Worm (Caenorhabditis elegans) whole organism, L2 larva: ENCODE results near the gene tcer-1.

Experiments
- C34F6.9 ChIP-seq: fragments of 150-350 bp; optimal IDR thresholded peaks from 2 replicates; lab custom pipeline; 2014; ENCODE audit warnings: missing biosample characterization, missing genetic modification characterization
- F13H6.1 ChIP-seq: sonication (generic microtip); optimal IDR thresholded peaks from 2 replicates; lab custom pipeline; 2016; ENCODE audit warnings: missing genetic modification characterization, missing compliant biosample characterization
- R02D3.7 ChIP-seq: fragments of 150-350 bp; optimal IDR thresholded peaks from 2 replicates; lab custom pipeline; 2014; ENCODE audit warnings: missing biosample characterization, missing genetic modification characterization
- Y55F3AM.14 ChIP-seq: fragments of 200-800 bp; sonication (Bioruptor generic); optimal IDR thresholded peaks from 2 replicates; lab custom pipeline; 2018; ENCODE audit warnings: mild to moderate bottlenecking, missing genetic modification characterization, missing compliant biosample characterization
- ZK546.5 ChIP-seq: sonication (generic microtip); optimal IDR thresholded peaks from 2 replicates; lab custom pipeline; 2017; ENCODE audit warnings: missing biosample characterization, missing genetic modification characterization
- alr-1 ChIP-seq: fragments of 150-350 bp; optimal IDR thresholded peaks from 2 replicates; lab custom pipeline; 2014; ENCODE audit warnings: missing biosample characterization, missing genetic modification characterization
- aly-2 ChIP-seq: fragments of 150-350 bp; optimal IDR thresholded peaks from 2 replicates; lab custom pipeline; 2014; ENCODE audit warnings: missing biosample characterization, missing genetic modification characterization
- ama-1 ChIP-seq: fragments of 150-350 bp; optimal IDR thresholded peaks from 2 replicates; lab custom pipeline; 2018; ENCODE audit warnings: inconsistent platforms
- blmp-1 ChIP-seq: sonication (generic microtip); optimal IDR thresholded peaks from 2 replicates; lab custom pipeline; 2017; ENCODE audit warnings: missing genetic modification characterization, mild to moderate bottlenecking, missing compliant biosample characterization, antibody characterized with exemption, moderate library complexity; ENCODE audit not compliant: insufficient read depth
- ceh-16 ChIP-seq: fragments of 150-350 bp; optimal IDR thresholded peaks from 2 replicates; lab custom pipeline; 2014; ENCODE audit warnings: missing biosample characterization, missing genetic modification characterization
- ceh-82 ChIP-seq: fragments of 150-350 bp; optimal IDR thresholded peaks from 2 replicates; lab custom pipeline; 2014; ENCODE audit warnings: missing biosample characterization, missing genetic modification characterization
- crh-2 ChIP-seq: sonication (generic microtip); optimal IDR thresholded peaks from 2 replicates; lab custom pipeline; 2017; ENCODE audit warnings: missing biosample characterization, missing genetic modification characterization
- dmd-4 ChIP-seq: sonication (generic microtip); optimal IDR thresholded peaks from 2 replicates; lab custom pipeline; 2017; ENCODE audit warnings: missing biosample characterization, missing genetic modification characterization
- egl-27 ChIP-seq: sonication (generic microtip); optimal IDR thresholded peaks from 3 replicates; lab custom pipeline; 2017; ENCODE audit warnings: missing biosample characterization, missing genetic modification reagents, missing genetic modification characterization
- elt-1 ChIP-seq: fragments of 150-350 bp; optimal IDR thresholded peaks from 2 replicates; lab custom pipeline; 2014; ENCODE audit warnings: missing biosample characterization, missing genetic modification characterization
- elt-3 ChIP-seq: sonication (generic microtip); optimal IDR thresholded peaks from 2 replicates; lab custom pipeline; 2017; ENCODE audit warnings: missing biosample characterization, missing genetic modification characterization
- fos-1 ChIP-seq: fragments of 150-350 bp; optimal IDR thresholded peaks from 2 replicates; lab custom pipeline; 2014; ENCODE audit warnings: missing biosample characterization, missing genetic modification characterization
- gmeb-1 ChIP-seq: fragments of 150-350 bp; optimal IDR thresholded peaks from 2 replicates; lab custom pipeline; 2014; ENCODE audit warnings: missing biosample characterization, missing genetic modification characterization
- lin-11 ChIP-seq: fragments of 150-350 bp; sonication (generic microtip); optimal IDR thresholded peaks from 2 replicates; lab custom pipeline; 2014; ENCODE audit warnings: missing biosample characterization, missing genetic modification characterization, inconsistent platforms, mixed read lengths
- lin-13 ChIP-seq: fragments of 150-350 bp; optimal IDR thresholded peaks from 2 replicates; lab custom pipeline; 2014; ENCODE audit warnings: missing biosample characterization, missing genetic modification reagents, missing genetic modification characterization
- lin-39 ChIP-seq: fragments of 150-350 bp; optimal IDR thresholded peaks from 2 replicates; lab custom pipeline; 2014; ENCODE audit warnings: missing biosample characterization, missing genetic modification reagents, missing genetic modification characterization
- lsy-2 ChIP-seq, 2 experiments: fragments of 150-350 bp in 1 of 2; sonication (generic microtip) in 1 of 2; optimal IDR thresholded peaks; 2 replicates each; lab custom pipeline; 2014 to 2017; ENCODE audit warnings: missing biosample characterization in 2 of 2, missing genetic modification characterization in 2 of 2
- mab-5 ChIP-seq: fragments of 150-350 bp; optimal IDR thresholded peaks from 2 replicates; lab custom pipeline; 2014; ENCODE audit warnings: missing biosample characterization, missing genetic modification characterization
- mbf-1 ChIP-seq: sonication (generic microtip); optimal IDR thresholded peaks from 2 replicates; lab custom pipeline; 2017; ENCODE audit warnings: missing biosample characterization, missing genetic modification characterization
- mdl-1 ChIP-seq, 2 experiments: fragments of 150-350 bp in 1 of 2; sonication (generic microtip) in 1 of 2; optimal IDR thresholded peaks; 2 replicates each; lab custom pipeline; 2017; ENCODE audit warnings: missing biosample characterization in 2 of 2, missing genetic modification characterization in 2 of 2
- nhr-10 ChIP-seq: sonication (generic microtip); optimal IDR thresholded peaks from 2 replicates; lab custom pipeline; 2017; ENCODE audit warnings: missing biosample characterization, missing genetic modification characterization
- nhr-11 ChIP-seq: fragments of 150-350 bp; optimal IDR thresholded peaks from 2 replicates; lab custom pipeline; 2014; ENCODE audit warnings: missing biosample characterization, missing genetic modification characterization
- nhr-12 ChIP-seq: fragments of 150-350 bp; optimal IDR thresholded peaks from 2 replicates; lab custom pipeline; 2014; ENCODE audit warnings: missing biosample characterization, missing genetic modification characterization
- nhr-129 ChIP-seq: fragments of 150-350 bp; optimal IDR thresholded peaks from 2 replicates; lab custom pipeline; 2014; ENCODE audit warnings: missing biosample characterization, missing genetic modification characterization
- nhr-21 ChIP-seq: fragments of 150-350 bp; optimal IDR thresholded peaks from 2 replicates; lab custom pipeline; 2014; ENCODE audit warnings: missing biosample characterization, missing genetic modification characterization
- nhr-23 ChIP-seq: fragments of 150-350 bp; optimal IDR thresholded peaks from 2 replicates; lab custom pipeline; 2014; ENCODE audit warnings: missing biosample characterization, missing genetic modification reagents, missing genetic modification characterization
- nhr-237 ChIP-seq: fragments of 150-350 bp; optimal IDR thresholded peaks from 2 replicates; lab custom pipeline; 2014; ENCODE audit warnings: missing biosample characterization, missing genetic modification characterization
- nhr-25 ChIP-seq: fragments of 150-350 bp; sonication (generic microtip); optimal IDR thresholded peaks from 3 replicates; lab custom pipeline; 2014; ENCODE audit warnings: missing biosample characterization, missing genetic modification characterization
- nhr-6 ChIP-seq: fragments of 150-350 bp; optimal IDR thresholded peaks from 2 replicates; lab custom pipeline; 2014; ENCODE audit warnings: missing biosample characterization, missing genetic modification characterization
- nhr-77 ChIP-seq: fragments of 150-350 bp; optimal IDR thresholded peaks from 2 replicates; lab custom pipeline; 2014; ENCODE audit warnings: missing biosample characterization, missing genetic modification characterization
- peb-1 ChIP-seq: fragments of 150-350 bp; optimal IDR thresholded peaks from 2 replicates; lab custom pipeline; 2014; ENCODE audit warnings: missing biosample characterization, missing genetic modification characterization
- sem-4 ChIP-seq: fragments of 150-350 bp; optimal IDR thresholded peaks from 2 replicates; lab custom pipeline; 2014; ENCODE audit warnings: missing biosample characterization, missing genetic modification reagents, missing genetic modification characterization
- skn-1 ChIP-seq: sonication (generic microtip); optimal IDR thresholded peaks from 2 replicates; lab custom pipeline; 2017; ENCODE audit warnings: missing biosample characterization, missing genetic modification characterization
- sma-3 ChIP-seq: sonication (generic microtip); optimal IDR thresholded peaks from 2 replicates; lab custom pipeline; 2016; ENCODE audit warnings: missing genetic modification reagents, missing genetic modification characterization, missing compliant biosample characterization
- sma-9 ChIP-seq, 2 experiments: fragments of 150-350 bp in 1 of 2; sonication (generic microtip) in 1 of 2; optimal IDR thresholded peaks; 2 replicates each; lab custom pipeline; 2014 to 2016; ENCODE audit warnings: missing genetic modification characterization in 2 of 2, mild to moderate bottlenecking in 1 of 2, missing biosample characterization in 1 of 2, missing compliant biosample characterization in 1 of 2, missing genetic modification reagents in 1 of 2, moderate library complexity in 1 of 2
- snpc-4 ChIP-seq: fragments of 150-350 bp; optimal IDR thresholded peaks from 2 replicates; lab custom pipeline; 2014; ENCODE audit warnings: missing biosample characterization, missing genetic modification characterization
- unc-39 ChIP-seq: fragments of 150-350 bp; optimal IDR thresholded peaks from 2 replicates; lab custom pipeline; 2014; ENCODE audit warnings: missing biosample characterization, missing genetic modification characterization
- unc-55 ChIP-seq: fragments of 150-350 bp; sonication (generic microtip); optimal IDR thresholded peaks from 3 replicates; lab custom pipeline; 2014; ENCODE audit warnings: missing biosample characterization, missing genetic modification reagents, missing genetic modification characterization
- unc-62 ChIP-seq: fragments of 150-350 bp; optimal IDR thresholded peaks from 2 replicates; lab custom pipeline; 2014; ENCODE audit warnings: missing biosample characterization, missing genetic modification reagents, missing genetic modification characterization
- zag-1 ChIP-seq: fragments of 150-350 bp; optimal IDR thresholded peaks from 2 replicates; lab custom pipeline; 2014; ENCODE audit warnings: missing biosample characterization, missing genetic modification characterization
- ztf-1 ChIP-seq: fragments of 200-800 bp; sonication (Bioruptor generic); conservative IDR thresholded peaks from 2 replicates; pipeline ENCODE4 v1.3.6; 2022; ENCODE audit warnings: missing genetic modification characterization, missing compliant biosample characterization
- ztf-11 ChIP-seq: sonication (generic microtip); optimal IDR thresholded peaks from 2 replicates; lab custom pipeline; 2017; ENCODE audit warnings: missing biosample characterization, missing genetic modification characterization
- ztf-4 ChIP-seq: fragments of 150-350 bp; optimal IDR thresholded peaks from 2 replicates; lab custom pipeline; 2014; ENCODE audit warnings: missing biosample characterization, missing genetic modification characterization

Gene tcer-1

ce11 chrII:7060202-7060601 is 10.3 kb upstream of the tcer-1 start (continued):
- TF ChIP-seq alr-1 (tag; lab: Kevin White, UChicago) (no peak), skn-1 (tag; lab: Kevin White, UChicago) (peak; percentile 92), unc-62 (GFP tag; lab: Kevin White, UChicago) (no peak), mdl-1 (tag; optimal IDR thresholded peaks at IDR 0.05; lab: Kevin White, UChicago) (no peak)

- TF ChIP-seq ceh-16: no peak
- TF ChIP-seq F13H6.1 (tag; lab: Kevin White, UChicago): peak; percentile 72
- peak in 1 of 2 experiments; percentile 48 for TF ChIP-seq mdl-1 (tag; optimal IDR thresholded peaks at IDR 0.05; lab: Kevin White, UChicago)
- TF ChIP-seq lin-11 (tag; lab: Kevin White, UChicago): no peak
- peak; percentile 73 for TF ChIP-seq nhr-6 (tag; lab: Kevin White, UChicago)
- no peak for TF ChIP-seq ZK546.5
- peak; percentile 11 for TF ChIP-seq lin-13 (GFP tag; lab: Kevin White, UChicago)
- no peak for TF ChIP-seq unc-62 (GFP tag; lab: Kevin White, UChicago)
- TF ChIP-seq nhr-23 (tag; lab: Kevin White, UChicago): no peak
- peak; percentile 36 for TF ChIP-seq ztf-4 (tag; lab: Kevin White, UChicago)
- no peak for TF ChIP-seq ztf-11 (tag; lab: Kevin White, UChicago)
- TF ChIP-seq sem-4 (tag; lab: Kevin White, UChicago): no peak
- peak; percentile 85 for TF ChIP-seq crh-2 (tag; lab: Kevin White, UChicago)
- TF ChIP-seq nhr-21: peak; percentile 62
- TF ChIP-seq nhr-12 (tag; lab: Kevin White, UChicago): no peak
- TF ChIP-seq lin-39: no peak
- no peak for TF ChIP-seq aly-2
- no peak for TF ChIP-seq elt-3 (tag; lab: Kevin White, UChicago)
- TF ChIP-seq zag-1 (tag; lab: Kevin White, UChicago): no peak
- TF ChIP-seq unc-55 (GFP tag; lab: Kevin White, UChicago): no peak
- no peak for TF ChIP-seq nhr-237 (tag; lab: Kevin White, UChicago)
- TF ChIP-seq nhr-11 (tag; lab: Kevin White, UChicago): no peak
- TF ChIP-seq unc-39 (tag; lab: Kevin White, UChicago): no peak
- no peak for TF ChIP-seq R02D3.7 (tag; lab: Kevin White, UChicago)
- TF ChIP-seq sma-3 (GFP tag; lab: Kevin White, UChicago): peak; percentile 53
- TF ChIP-seq ceh-82 (tag; lab: Kevin White, UChicago): no peak
- no peak for TF ChIP-seq peb-1
- TF ChIP-seq elt-1 (tag; lab: Kevin White, UChicago): no peak
- peak; percentile 38 for TF ChIP-seq gmeb-1 (tag; lab: Kevin White, UChicago)
- TF ChIP-seq skn-1 (tag; lab: Kevin White, UChicago): peak; percentile 89
- TF ChIP-seq dmd-4: no peak
- peak; percentile 95 for TF ChIP-seq sma-9 (GFP tag; optimal IDR thresholded peaks at IDR 0.05; lab: Kevin White, UChicago)
- TF ChIP-seq sma-9 (tag; optimal IDR thresholded peaks at IDR 0.05; lab: Kevin White, UChicago): no peak
- TF ChIP-seq mbf-1 (tag; lab: Kevin White, UChicago): no peak
- no peak for TF ChIP-seq alr-1 (tag; lab: Kevin White, UChicago)
- no peak for TF ChIP-seq Y55F3AM.14
- TF ChIP-seq snpc-4 (tag; lab: Kevin White, UChicago): no peak
- TF ChIP-seq lsy-2 (tag; optimal IDR thresholded peaks at IDR 0.05; lab: Kevin White, UChicago): peak in 1 of 2 experiments; percentile 58
- peak; percentile 84 for TF ChIP-seq nhr-129 (tag; lab: Kevin White, UChicago)
- no peak for TF ChIP-seq nhr-10 (tag; lab: Kevin White, UChicago)
- no peak for TF ChIP-seq ama-1 (lab: Kevin White, UChicago)
- TF ChIP-seq C34F6.9 (tag; lab: Kevin White, UChicago): no peak
- TF ChIP-seq fos-1: peak; percentile 83
- peak; percentile 79 for TF ChIP-seq blmp-1
- TF ChIP-seq nhr-77: no peak
- TF ChIP-seq nhr-25 (tag; lab: Kevin White, UChicago): peak; percentile 48
- TF ChIP-seq egl-27 (tag; lab: Kevin White, UChicago): peak; percentile 20
- peak; percentile 3 for TF ChIP-seq mab-5
- no peak for TF ChIP-seq ztf-1 (GFP tag; lab: Robert Waterston, UW)
Measured at ce11 chrII:7059274-7059757, 9.4 kb upstream of the tcer-1 start.
